Fruit fly (Drosophila melanogaster) whole organism, pupa: Measurements from ENCODE around the gene CG3552.

Experiments
- CG12605 ChIP-seq: fragments of 200-800 bp; sonication (Bioruptor generic); IDR thresholded peaks from 2 replicates; pipeline ENCODE4 v1.3.6; 2022; ENCODE audit warnings: missing biosample characterization, missing genetic modification characterization
- CG13204 ChIP-seq: fragments of 200-800 bp; sonication (Bioruptor generic); optimal IDR thresholded peaks from 2 replicates; lab custom pipeline; 2018; ENCODE audit warnings: missing biosample characterization, mild to moderate bottlenecking, missing genetic modification characterization, moderate library complexity
- CG17806 ChIP-seq: fragments of 200-800 bp; sonication (Bioruptor generic); optimal IDR thresholded peaks from 2 replicates; lab custom pipeline; 2018; ENCODE audit warnings: missing biosample characterization, mild to moderate bottlenecking, missing genetic modification characterization, moderate library complexity
- CG8159 ChIP-seq: fragments of 200-800 bp; sonication (Bioruptor generic); optimal IDR thresholded peaks from 3 replicates; lab custom pipeline; 2018; ENCODE audit warnings: missing biosample characterization, mild to moderate bottlenecking, missing genetic modification characterization, moderate library complexity
- CG8301 ChIP-seq: fragments of 200-800 bp; sonication (Bioruptor generic); optimal IDR thresholded peaks from 2 replicates; lab custom pipeline; 2018; ENCODE audit warnings: missing biosample characterization, mild to moderate bottlenecking, missing genetic modification characterization
- Pif1B ChIP-seq: fragments of 200-800 bp; sonication (Bioruptor generic); optimal IDR thresholded peaks from 3 replicates; lab custom pipeline; 2016; ENCODE audit warnings: missing biosample characterization, missing genetic modification characterization
- gl ChIP-seq: fragments of 200-800 bp; sonication (Bioruptor generic); optimal IDR thresholded peaks from 2 replicates; lab custom pipeline; 2018; ENCODE audit warnings: missing biosample characterization, mild to moderate bottlenecking, missing genetic modification characterization
- rn ChIP-seq: fragments of 200-800 bp; sonication (Bioruptor generic); IDR thresholded peaks from 2 replicates; pipeline ENCODE4 v1.3.6; 2022; ENCODE audit warnings: missing biosample characterization, missing genetic modification characterization

DNA sequence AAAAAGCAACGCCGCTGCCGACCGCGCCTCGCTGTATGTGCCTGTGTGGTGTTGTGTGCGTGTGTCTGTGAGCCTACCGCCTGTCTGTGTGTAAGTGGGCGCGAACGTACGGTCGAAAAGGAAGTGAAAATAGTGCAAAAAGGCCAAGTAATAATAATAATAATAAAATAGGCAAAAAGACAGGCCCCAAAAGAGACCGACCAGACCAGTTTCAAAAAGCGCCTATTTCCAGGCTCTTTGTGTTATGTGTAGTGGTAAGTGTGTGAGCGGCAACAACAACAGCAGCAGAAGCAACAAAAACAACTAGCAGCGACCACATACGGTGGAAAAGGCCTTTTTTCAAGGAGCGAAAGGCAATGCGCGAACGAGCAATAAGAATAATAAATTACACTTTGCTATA is 6.7 kb downstream of the CG3552 start:
- TF ChIP-seq rn (GFP tag; lab: Robert Waterston, UW), result no peak
- peak; percentile 82 for TF ChIP-seq gl (tag; lab: Kevin White, UChicago)
- peak; percentile 46 for TF ChIP-seq CG17806
- TF ChIP-seq CG12605, result peak; percentile 58; the same call in 1 of the 2 replicates
- no peak for TF ChIP-seq CG8301
- TF ChIP-seq CG8159 (tag; lab: Kevin White, UChicago), result peak; percentile 41
- peak; percentile 91 for TF ChIP-seq CG13204 (GFP tag; lab: Kevin White, UChicago)
- no peak for TF ChIP-seq Pif1B (GFP tag; lab: Kevin White, UChicago)
